5 worm cellular contexts compared by ENCODE assay signal in genomic region chrIII:3540424-3540823, ce11.
TF ChIP-seq lines count a peak whose summit lies in the region.

No protein-coding gene starts in this region.

TF ChIP-seq in whole organism, L1 larva, 84 proteins besides CTCF, POLR2A, EP300 and RAD21 (continues in another document):
- TF ChIP-seq fkh-8 (tag; optimal IDR thresholded peaks at IDR 0.05; lab: Kevin White, UChicago) (peak; percentile 84), nhr-12 (tag; optimal IDR thresholded peaks at IDR 0.05; lab: Kevin White, UChicago) (no peak), mep-1 (tag; optimal IDR thresholded peaks at IDR 0.05; lab: Kevin White, UChicago) (peak; percentile 73), fkh-10 (GFP tag; optimal IDR thresholded peaks at IDR 0.05; lab: Kevin White, UChicago) (no peak), hpl-2 (GFP tag; optimal IDR thresholded peaks at IDR 0.05; lab: Kevin White, UChicago) (peak; percentile 49), unc-30 (tag; optimal IDR thresholded peaks at IDR 0.05; lab: Kevin White, UChicago) (no peak), zag-1 (tag; optimal IDR thresholded peaks at IDR 0.05; lab: Kevin White, UChicago) (no peak), nhr-76 (tag; optimal IDR thresholded peaks at IDR 0.05; lab: Kevin White, UChicago) (no peak), alr-1 (tag; optimal IDR thresholded peaks at IDR 0.05; lab: Kevin White, UChicago; ENCODE audit: borderline replicate concordance) (no peak), dsc-1 (tag; optimal IDR thresholded peaks at IDR 0.05; lab: Kevin White, UChicago) (peak; percentile 65), nhr-47 (tag; optimal IDR thresholded peaks at IDR 0.05; lab: Kevin White, UChicago) (peak; percentile 85), nhr-237 (tag; optimal IDR thresholded peaks at IDR 0.05; lab: Kevin White, UChicago) (peak; percentile 31), jun-1 (tag; optimal IDR thresholded peaks at IDR 0.05; lab: Kevin White, UChicago) (peak; percentile 51), ceh-90 (tag; optimal IDR thresholded peaks at IDR 0.05; lab: Kevin White, UChicago) (peak; percentile 51), efl-1 (optimal IDR thresholded peaks at IDR 0.05; lab: Kevin White, UChicago) (peak; percentile 63 to 67), efl-1 (GFP tag; optimal IDR thresholded peaks at IDR 0.05 in 1 of 2; lab: Kevin White, UChicago) (peak; percentile 66 to 96), mef-2 (tag; optimal IDR thresholded peaks at IDR 0.05; lab: Kevin White, UChicago) (no peak), dpl-1 (GFP tag; optimal IDR thresholded peaks at IDR 0.05; lab: Kevin White, UChicago) (peak; percentile 53 to 64 (median 63))

TF ChIP-seq in whole organism, L3 larva, 47 proteins besides CTCF, POLR2A, EP300 and RAD21 (continues in another document):
- no peak for TF ChIP-seq elt-3 (tag; optimal IDR thresholded peaks at IDR 0.05; lab: Kevin White, UChicago)
- no peak for TF ChIP-seq egl-27 (tag; optimal IDR thresholded peaks at IDR 0.05; lab: Kevin White, UChicago)
- no peak for TF ChIP-seq hmg-11 (tag; optimal IDR thresholded peaks at IDR 0.05; lab: Kevin White, UChicago)
- peak; percentile 62 for TF ChIP-seq nhr-23 (tag; optimal IDR thresholded peaks at IDR 0.05; lab: Kevin White, UChicago)
- no peak for TF ChIP-seq mdl-1 (tag; optimal IDR thresholded peaks at IDR 0.05; lab: Kevin White, UChicago)
- TF ChIP-seq nhr-25 (tag; optimal IDR thresholded peaks at IDR 0.05; lab: Kevin White, UChicago), result peak; percentile 40
- TF ChIP-seq ama-1 (optimal IDR thresholded peaks at IDR 0.05; lab: Kevin White, UChicago), result no peak
- no peak for TF ChIP-seq lsy-12 (tag; optimal IDR thresholded peaks at IDR 0.05; lab: Kevin White, UChicago)
- no peak for TF ChIP-seq ztf-4 (tag; optimal IDR thresholded peaks at IDR 0.05; lab: Kevin White, UChicago)
- peak; percentile 46 for TF ChIP-seq nhr-43 (tag; optimal IDR thresholded peaks at IDR 0.05; lab: Kevin White, UChicago; ENCODE audit: poor library complexity, severe bottlenecking)
- no peak for TF ChIP-seq fos-1 (tag; optimal IDR thresholded peaks at IDR 0.05; lab: Kevin White, UChicago)
- TF ChIP-seq snpc-4 (tag; optimal IDR thresholded peaks at IDR 0.05; lab: Kevin White, UChicago), result peak; percentile 35
- no peak for TF ChIP-seq ceh-9 (tag; optimal IDR thresholded peaks at IDR 0.05; lab: Kevin White, UChicago)
- no peak for TF ChIP-seq tbx-2 (tag; optimal IDR thresholded peaks at IDR 0.05; lab: Kevin White, UChicago)
- TF ChIP-seq ZK546.5 (tag; optimal IDR thresholded peaks at IDR 0.05; lab: Kevin White, UChicago), result no peak
- TF ChIP-seq nhr-77 (tag; optimal IDR thresholded peaks at IDR 0.05; lab: Kevin White, UChicago), result no peak
- no peak for TF ChIP-seq daf-12 (tag; optimal IDR thresholded peaks at IDR 0.05; lab: Kevin White, UChicago)
- TF ChIP-seq fkh-2 (tag; optimal IDR thresholded peaks at IDR 0.05; lab: Kevin White, UChicago), result no peak
- no peak for TF ChIP-seq elt-1 (tag; optimal IDR thresholded peaks at IDR 0.05; lab: Kevin White, UChicago)
- peak; percentile 92 for TF ChIP-seq pha-4 (tag; optimal IDR thresholded peaks at IDR 0.05; lab: Kevin White, UChicago)

TF ChIP-seq in whole organism, early embryonic, 17 proteins besides CTCF, POLR2A, EP300 and RAD21:
- TF ChIP-seq hmg-4 (GFP tag; optimal IDR thresholded peaks at IDR 0.05; lab: Kevin White, UChicago), result no peak
- TF ChIP-seq ets-7 (tag; optimal IDR thresholded peaks at IDR 0.05; lab: Kevin White, UChicago), result no peak
- no peak for TF ChIP-seq F13C5.2 (tag; optimal IDR thresholded peaks at IDR 0.05; lab: Kevin White, UChicago)
- TF ChIP-seq ama-1 (optimal IDR thresholded peaks at IDR 0.05; lab: Kevin White, UChicago), result no peak
- no peak for TF ChIP-seq tbx-11 (GFP tag; IDR thresholded peaks at IDR 0.05; lab: Robert Waterston, UW)
- peak; percentile 70 for TF ChIP-seq pes-1 (GFP tag; IDR thresholded peaks at IDR 0.05; lab: Robert Waterston, UW)
- no peak for TF ChIP-seq tra-4 (tag; optimal IDR thresholded peaks at IDR 0.05; lab: Kevin White, UChicago)
- TF ChIP-seq ceh-36 (tag; optimal IDR thresholded peaks at IDR 0.05; lab: Kevin White, UChicago), result no peak
- TF ChIP-seq ceh-13 (GFP tag; optimal IDR thresholded peaks at IDR 0.05; lab: Kevin White, UChicago), result no peak
- TF ChIP-seq flt-1 (GFP tag; IDR thresholded peaks at IDR 0.05; lab: Robert Waterston, UW), result no peak
- TF ChIP-seq sea-1 (GFP tag; conservative IDR thresholded peaks at IDR 0.05; lab: Robert Waterston, UW), result no peak
- 0 out of 2 replicates have a peak, but pooled peaks have one; percentile 24 for TF ChIP-seq tbx-37 (GFP tag; conservative IDR thresholded peaks at IDR 0.05; lab: Robert Waterston, UW)
- TF ChIP-seq hmbx-1 (tag; optimal IDR thresholded peaks at IDR 0.05; lab: Kevin White, UChicago), result no peak
- TF ChIP-seq B0310.2 (tag; optimal IDR thresholded peaks at IDR 0.05; lab: Kevin White, UChicago), result no peak
- TF ChIP-seq aly-1 (tag; optimal IDR thresholded peaks at IDR 0.05; lab: Kevin White, UChicago), result no peak

TF ChIP-seq in whole organism, midembryonic, 9 proteins besides CTCF, POLR2A, EP300 and RAD21:
- TF ChIP-seq ztf-29 (GFP tag; IDR thresholded peaks at IDR 0.05; lab: Robert Waterston, UW) (0 out of 2 replicates have a peak, but pooled peaks have one; percentile 24), ref-1 (GFP tag; conservative IDR thresholded peaks at IDR 0.05; lab: Robert Waterston, UW) (no peak), klf-2 (GFP tag; conservative IDR thresholded peaks at IDR 0.05; lab: Robert Waterston, UW) (no peak), cog-1 (tag; optimal IDR thresholded peaks at IDR 0.05; lab: Kevin White, UChicago) (no peak)

TF ChIP-seq in whole organism, young adult, 124 proteins besides CTCF, POLR2A, EP300 and RAD21:
- TF ChIP-seq F33H1.4 (GFP tag; IDR thresholded peaks at IDR 0.05; lab: Robert Waterston, UW) (peak; percentile 45; the same call in 1 of the 2 replicates), pha-4 (tag; optimal IDR thresholded peaks at IDR 0.05; lab: Kevin White, UChicago) (no peak), lsl-1 (GFP tag; optimal IDR thresholded peaks at IDR 0.05; lab: Kevin White, UChicago) (peak; percentile 52), dox-1 (GFP tag; IDR thresholded peaks at IDR 0.05; lab: Robert Waterston, UW) (0 out of 2 replicates have a peak, but pooled peaks have one; percentile 28), mcd-1 (GFP tag; IDR thresholded peaks at IDR 0.05; lab: Robert Waterston, UW) (peak; percentile 86), lsy-27 (tag; optimal IDR thresholded peaks at IDR 0.05; lab: Kevin White, UChicago; ENCODE audit: borderline replicate concordance, insufficient read depth) (no peak), lin-54 (GFP tag; optimal IDR thresholded peaks at IDR 0.05; lab: Kevin White, UChicago) (peak; percentile 31), efl-1 (GFP tag; optimal IDR thresholded peaks at IDR 0.05; lab: Kevin White, UChicago) (peak; percentile 5), cebp-1 (GFP tag; IDR thresholded peaks at IDR 0.05; lab: Robert Waterston, UW) (no peak), cebp-1 (tag; optimal IDR thresholded peaks at IDR 0.05; lab: Kevin White, UChicago) (peak; percentile 41), ccch-3 (GFP tag; optimal IDR thresholded peaks at IDR 0.05; lab: Kevin White, UChicago) (no peak), attf-5 (GFP tag; optimal IDR thresholded peaks at IDR 0.05; lab: Kevin White, UChicago) (peak; percentile 75), ztf-26 (tag; optimal IDR thresholded peaks at IDR 0.05; lab: Kevin White, UChicago) (peak; percentile 15), F23B12.7 (tag; optimal IDR thresholded peaks at IDR 0.05; lab: Kevin White, UChicago; ENCODE audit: insufficient read depth) (peak; percentile 2), K12H6.12 (tag; optimal IDR thresholded peaks at IDR 0.05; lab: Kevin White, UChicago) (peak; percentile 30), lin-40 (tag; optimal IDR thresholded peaks at IDR 0.05; lab: Kevin White, UChicago) (peak; percentile 19), hmg-1.2 (GFP tag; IDR thresholded peaks at IDR 0.05; lab: Robert Waterston, UW) (no peak), B0019.2 (GFP tag; conservative IDR thresholded peaks at IDR 0.05; lab: Robert Waterston, UW) (0 out of 2 replicates have a peak, but pooled peaks have one; percentile 32), ceh-100 (GFP tag; IDR thresholded peaks at IDR 0.05; lab: Robert Waterston, UW) (peak; percentile 97), ceh-27 (GFP tag; optimal IDR thresholded peaks at IDR 0.05; lab: Kevin White, UChicago) (peak; percentile 24), madf-10 (tag; optimal IDR thresholded peaks at IDR 0.05; lab: Kevin White, UChicago) (peak; percentile 17), tbp1 (GFP tag; optimal IDR thresholded peaks at IDR 0.05; lab: Kevin White, UChicago) (peak; percentile 31)

Comparison
In these comparisons a context has a peak if more than half of its experiments do, and no peak if none do; other contexts are left out.
1. Of the 8 proteins assayed by ChIP-seq in both whole organism, young adult and whole organism, L1 larva: peak only in whole organism, young adult: none; only in whole organism, L1 larva: dpl-1, lin-35, nhr-90 and snpc-4; in both: efl-1; in neither: 3.